Worm (Caenorhabditis elegans) whole organism, L4 larva: ENCODE measurements around the gene VF13D12L.3.

Source experiments
- F10B5.3 ChIP-seq: sonication (generic microtip); optimal IDR thresholded peaks from 2 replicates; lab custom pipeline; 2016; ENCODE audit warnings: mild to moderate bottlenecking, missing genetic modification characterization, missing compliant biosample characterization
- R02D3.7 ChIP-seq: fragments of 150-350 bp; sonication (generic microtip); optimal IDR thresholded peaks from 3 replicates; lab custom pipeline; 2014; ENCODE audit warnings: missing biosample characterization, missing genetic modification characterization
- T26A8.4 ChIP-seq: fragments of 200-800 bp; sonication (Bioruptor generic); IDR thresholded peaks from 2 replicates; pipeline ENCODE4 v1.3.6; 2022; ENCODE audit warnings: missing genetic modification characterization, missing compliant biosample characterization
- aly-2 ChIP-seq: sonication (generic microtip); optimal IDR thresholded peaks from 2 replicates; lab custom pipeline; 2018; ENCODE audit warnings: missing biosample characterization, missing genetic modification characterization
- ama-1 ChIP-seq: fragments of 150-350 bp; optimal IDR thresholded peaks from 2 replicates; lab custom pipeline; 2014; ENCODE audit warnings: inconsistent platforms, mixed read lengths
- attf-4 ChIP-seq: sonication (generic microtip); optimal IDR thresholded peaks from 3 replicates; lab custom pipeline; 2017; ENCODE audit warnings: missing biosample characterization, missing genetic modification characterization
- ceh-82 ChIP-seq: sonication (generic microtip); optimal IDR thresholded peaks from 2 replicates; lab custom pipeline; 2017; ENCODE audit warnings: missing biosample characterization, missing genetic modification characterization
- ctbp-1 ChIP-seq: fragments of 200-800 bp; sonication (Bioruptor generic); IDR thresholded peaks from 2 replicates; pipeline ENCODE4 v1.3.6; 2022; ENCODE audit warnings: missing genetic modification reagents, missing genetic modification characterization, missing compliant biosample characterization
- daf-12 ChIP-seq: fragments of 150-350 bp; optimal IDR thresholded peaks from 2 replicates; lab custom pipeline; 2014; ENCODE audit warnings: missing biosample characterization, missing genetic modification reagents, missing genetic modification characterization
- daf-16 ChIP-seq, 3 experiments: sonication (generic microtip); optimal IDR thresholded peaks; 2 replicates each; lab custom pipeline; 2016 to 2017; ENCODE audit warnings: missing genetic modification characterization in 3 of 3, missing genetic modification reagents in 3 of 3, mild to moderate bottlenecking in 2 of 3, missing compliant biosample characterization in 2 of 3, missing biosample characterization in 1 of 3, moderate library complexity in 1 of 3
- daf-8 ChIP-seq: fragments of 200-800 bp; sonication (Bioruptor generic); IDR thresholded peaks from 2 replicates; pipeline ENCODE4 v1.3.6; 2022; ENCODE audit warnings: missing genetic modification characterization, missing compliant biosample characterization
- dpl-1 ChIP-seq: fragments of 150-350 bp; optimal IDR thresholded peaks from 2 replicates; lab custom pipeline; 2014; ENCODE audit warnings: missing biosample characterization, missing genetic modification reagents, missing genetic modification characterization
- egl-43 ChIP-seq: fragments of 200-800 bp; sonication (Bioruptor generic); IDR thresholded peaks from 2 replicates; pipeline ENCODE4 v1.3.6; 2022; ENCODE audit warnings: missing genetic modification reagents, missing genetic modification characterization, missing compliant biosample characterization
- fkh-10 ChIP-seq: fragments of 150-350 bp; optimal IDR thresholded peaks from 2 replicates; lab custom pipeline; 2014; ENCODE audit warnings: missing biosample characterization, missing genetic modification reagents, missing genetic modification characterization
- gei-8 ChIP-seq: fragments of 200-800 bp; sonication (Bioruptor generic); optimal IDR thresholded peaks from 2 replicates; lab custom pipeline; 2018; ENCODE audit warnings: mild to moderate bottlenecking, missing genetic modification characterization, missing compliant biosample characterization
- hlh-11 ChIP-seq: fragments of 200-800 bp; sonication (Bioruptor generic); optimal IDR thresholded peaks from 2 replicates; lab custom pipeline; 2018; ENCODE audit warnings: mild to moderate bottlenecking, missing genetic modification characterization, missing compliant biosample characterization
- hlh-30 ChIP-seq: sonication (generic microtip); optimal IDR thresholded peaks from 2 replicates; lab custom pipeline; 2017; ENCODE audit warnings: antibody characterized with exemption, mild to moderate bottlenecking, missing genetic modification characterization, missing compliant biosample characterization; ENCODE audit not compliant: insufficient read depth
- hmg-1.1 ChIP-seq: fragments of 200-800 bp; sonication (Bioruptor generic); IDR thresholded peaks from 2 replicates; pipeline ENCODE4 v1.3.6; 2022; ENCODE audit warnings: missing genetic modification reagents, missing genetic modification characterization, missing compliant biosample characterization
- lin-1 ChIP-seq: fragments of 200-800 bp; sonication (Bioruptor generic); IDR thresholded peaks from 2 replicates; pipeline ENCODE4 v1.3.6; 2022; ENCODE audit warnings: missing genetic modification reagents, missing genetic modification characterization, missing compliant biosample characterization
- lin-13 ChIP-seq: fragments of 150-350 bp; optimal IDR thresholded peaks from 2 replicates; lab custom pipeline; 2014; ENCODE audit warnings: missing biosample characterization, missing genetic modification reagents, missing genetic modification characterization
- lin-15B ChIP-seq: fragments of 150-350 bp; sonication (generic microtip); optimal IDR thresholded peaks from 3 replicates; lab custom pipeline; 2014; ENCODE audit warnings: missing biosample characterization, missing genetic modification characterization
- lin-29 ChIP-seq: fragments of 200-800 bp; sonication (Bioruptor generic); IDR thresholded peaks from 2 replicates; pipeline ENCODE4 v1.3.6; 2022; ENCODE audit warnings: missing genetic modification reagents, missing genetic modification characterization, missing compliant biosample characterization
- lin-38 ChIP-seq: fragments of 200-800 bp; sonication (Bioruptor generic); IDR thresholded peaks from 2 replicates; pipeline ENCODE4 v1.3.6; 2022; ENCODE audit warnings: missing genetic modification reagents, missing genetic modification characterization, missing compliant biosample characterization
- lin-39 ChIP-seq: fragments of 150-350 bp; optimal IDR thresholded peaks from 2 replicates; lab custom pipeline; 2014; ENCODE audit warnings: missing biosample characterization, missing genetic modification reagents, missing genetic modification characterization
- lir-3 ChIP-seq: sonication (generic microtip); optimal IDR thresholded peaks from 2 replicates; lab custom pipeline; 2016; ENCODE audit warnings: mild to moderate bottlenecking, missing genetic modification characterization, missing compliant biosample characterization
- lsy-2 ChIP-seq, 2 experiments: fragments of 150-350 bp in 1 of 2; sonication (generic microtip) in 1 of 2; optimal IDR thresholded peaks; 2 replicates each; lab custom pipeline; 2014 to 2017; ENCODE audit warnings: missing biosample characterization in 2 of 2, missing genetic modification characterization in 2 of 2
- madf-5 ChIP-seq, 2 experiments: fragments of 200-800 bp; sonication (Bioruptor generic); IDR thresholded peaks; 2 replicates each; pipeline ENCODE4 v1.3.6; 2022; ENCODE audit warnings: missing compliant biosample characterization in 2 of 2, missing genetic modification characterization in 2 of 2
- mep-1 ChIP-seq: fragments of 150-350 bp; sonication (generic microtip); optimal IDR thresholded peaks from 3 replicates; lab custom pipeline; 2014; ENCODE audit warnings: missing biosample characterization, missing genetic modification characterization
- mes-2 ChIP-seq: sonication (generic microtip); optimal IDR thresholded peaks from 2 replicates; lab custom pipeline; 2016; ENCODE audit warnings: missing genotype, mild to moderate bottlenecking, missing genetic modification characterization, missing compliant biosample characterization; ENCODE audit not compliant: poor library complexity, severe bottlenecking
- nhr-11 ChIP-seq: fragments of 150-350 bp; optimal IDR thresholded peaks from 2 replicates; lab custom pipeline; 2014; ENCODE audit warnings: missing biosample characterization, missing genetic modification characterization
- nhr-111 ChIP-seq: fragments of 200-800 bp; sonication (Bioruptor generic); optimal IDR thresholded peaks from 2 replicates; lab custom pipeline; 2018; ENCODE audit warnings: mild to moderate bottlenecking, missing genetic modification characterization, missing compliant biosample characterization
- nhr-237 ChIP-seq: sonication (generic microtip); optimal IDR thresholded peaks from 2 replicates; lab custom pipeline; 2017; ENCODE audit warnings: missing biosample characterization, missing genetic modification characterization
- nhr-25 ChIP-seq: sonication (generic microtip); optimal IDR thresholded peaks from 2 replicates; lab custom pipeline; 2017; ENCODE audit warnings: missing genetic modification characterization, mild to moderate bottlenecking, missing compliant biosample characterization, antibody characterized with exemption, moderate library complexity, borderline replicate concordance; ENCODE audit not compliant: insufficient read depth
- nhr-28 ChIP-seq: fragments of 150-350 bp; optimal IDR thresholded peaks from 2 replicates; lab custom pipeline; 2014; ENCODE audit warnings: missing biosample characterization, missing genetic modification characterization
- nhr-41 ChIP-seq: fragments of 200-800 bp; sonication (Bioruptor generic); IDR thresholded peaks from 2 replicates; pipeline ENCODE4 v1.3.6; 2022; ENCODE audit warnings: missing genetic modification reagents, missing genetic modification characterization, missing compliant biosample characterization
- nhr-48 ChIP-seq: sonication (generic microtip); optimal IDR thresholded peaks from 2 replicates; lab custom pipeline; 2016; ENCODE audit warnings: mild to moderate bottlenecking, missing genetic modification characterization, missing compliant biosample characterization
- nhr-6 ChIP-seq: fragments of 150-350 bp; optimal IDR thresholded peaks from 2 replicates; lab custom pipeline; 2014; ENCODE audit warnings: missing biosample characterization, missing genetic modification characterization
- rbr-2 ChIP-seq: sonication (generic microtip); optimal IDR thresholded peaks from 2 replicates; lab custom pipeline; 2016; ENCODE audit warnings: missing genotype, missing genetic modification characterization, missing compliant biosample characterization
- set-16 ChIP-seq: fragments of 200-800 bp; sonication (Bioruptor generic); IDR thresholded peaks from 2 replicates; pipeline ENCODE4 v1.3.6; 2022; ENCODE audit warnings: missing genetic modification reagents, missing genetic modification characterization, missing compliant biosample characterization
- unc-130 ChIP-seq: sonication (generic microtip); optimal IDR thresholded peaks from 2 replicates; lab custom pipeline; 2016; ENCODE audit warnings: missing genetic modification reagents, missing genetic modification characterization, missing compliant biosample characterization
- unc-39 ChIP-seq: sonication (generic microtip); optimal IDR thresholded peaks from 2 replicates; lab custom pipeline; 2017; ENCODE audit warnings: missing biosample characterization, missing genetic modification characterization
- vab-7 ChIP-seq: fragments of 200-800 bp; sonication (Bioruptor generic); IDR thresholded peaks from 2 replicates; pipeline ENCODE4 v1.3.6; 2022; ENCODE audit warnings: missing genetic modification reagents, missing genetic modification characterization, missing compliant biosample characterization
- zfp-2 ChIP-seq: sonication (generic microtip); optimal IDR thresholded peaks from 2 replicates; lab custom pipeline; 2016; ENCODE audit warnings: mild to moderate bottlenecking, missing genetic modification characterization, missing compliant biosample characterization
- zfp-3 ChIP-seq: fragments of 200-800 bp; sonication (Bioruptor generic); conservative IDR thresholded peaks from 2 replicates; pipeline ENCODE4 v1.3.6; 2022; ENCODE audit warnings: missing genetic modification reagents, missing genetic modification characterization, missing compliant biosample characterization
- zip-2 ChIP-seq: fragments of 150-350 bp; optimal IDR thresholded peaks from 2 replicates; lab custom pipeline; 2014; ENCODE audit warnings: missing biosample characterization, missing genetic modification characterization

VF13D12L.3 gene

DNA sequence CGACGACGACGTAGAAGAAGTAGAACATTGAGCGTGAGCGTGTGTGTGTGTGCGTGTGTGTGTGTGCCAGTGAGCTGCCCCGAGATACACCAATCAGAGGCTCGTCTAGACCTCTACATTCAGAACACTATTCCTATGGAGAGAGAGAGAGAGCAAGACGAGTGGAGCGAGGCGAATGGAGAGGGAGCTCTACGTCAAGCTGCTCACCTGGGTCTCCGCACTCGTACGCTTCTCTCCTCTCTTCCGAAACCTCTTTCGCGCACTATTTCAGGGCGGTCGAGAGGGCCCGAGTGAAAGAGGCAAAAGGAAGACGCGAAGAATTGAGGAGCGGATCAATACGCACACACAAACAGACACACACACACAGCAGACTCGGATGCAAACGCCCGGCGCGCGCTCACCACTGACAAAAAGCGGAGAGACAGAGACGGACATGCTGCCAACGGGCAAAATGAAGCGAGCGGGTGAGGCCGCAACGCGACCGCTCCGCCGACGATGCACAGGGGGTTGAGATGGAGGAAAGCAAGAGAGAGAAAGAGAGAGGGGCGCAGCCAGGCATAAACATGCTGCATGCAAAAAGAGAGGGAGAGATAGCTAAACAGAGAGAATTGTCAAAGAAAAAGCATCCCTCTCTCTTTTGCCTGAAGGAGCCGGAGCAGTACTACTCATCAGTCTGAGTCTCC, 43.8 kb downstream of the VF13D12L.3 start (continued):
- no peak for TF ChIP-seq unc-39 (tag; lab: Kevin White, UChicago)
- peak; percentile 69 for TF ChIP-seq gei-8 (GFP tag; lab: Kevin White, UChicago)
- TF ChIP-seq hmg-1.1 (GFP tag; lab: Robert Waterston, UW): peak; percentile 84
- TF ChIP-seq lir-3 (tag; lab: Kevin White, UChicago): peak; percentile 58
- no peak for TF ChIP-seq zfp-3
- TF ChIP-seq lin-15B: peak; percentile 6
- peak; percentile 8 for TF ChIP-seq attf-4 (tag; lab: Kevin White, UChicago)
- TF ChIP-seq lsy-2 (tag; optimal IDR thresholded peaks at IDR 0.05; lab: Kevin White, UChicago): peak; percentile 66 to 67
- TF ChIP-seq unc-130: no peak
- TF ChIP-seq nhr-237 (tag; lab: Kevin White, UChicago): no peak
- TF ChIP-seq nhr-28 (tag; lab: Kevin White, UChicago): peak; percentile 33
- peak; percentile 55; the same call in 1 of the 2 replicates for TF ChIP-seq nhr-41 (GFP tag; lab: Robert Waterston, UW)
- no peak for TF ChIP-seq aly-2
- peak; percentile 43 for TF ChIP-seq dpl-1
- TF ChIP-seq madf-5 (GFP tag; IDR thresholded peaks at IDR 0.05; lab: Robert Waterston, UW): no peak
- peak in 1 of 2 experiments; percentile 76 for TF ChIP-seq daf-16 (GFP tag; optimal IDR thresholded peaks at IDR 0.05; lab: Kevin White, UChicago)
- TF ChIP-seq daf-16 (tag; optimal IDR thresholded peaks at IDR 0.05; lab: Kevin White, UChicago): peak; percentile 58
- peak; percentile 51 for TF ChIP-seq lin-13 (GFP tag; lab: Kevin White, UChicago)
- TF ChIP-seq egl-43: peak; percentile 86
- TF ChIP-seq lin-38 (GFP tag; lab: Robert Waterston, UW): peak; percentile 61
- peak; percentile 55 for TF ChIP-seq zip-2 (tag; lab: Kevin White, UChicago)
- no peak for TF ChIP-seq ama-1 (lab: Kevin White, UChicago)
- peak; percentile 78 for TF ChIP-seq nhr-48 (tag; lab: Kevin White, UChicago)
- TF ChIP-seq nhr-6 (tag; lab: Kevin White, UChicago): peak; percentile 68
- no peak for TF ChIP-seq daf-8 (GFP tag; lab: Robert Waterston, UW)
- TF ChIP-seq R02D3.7 (tag; lab: Kevin White, UChicago): no peak
- peak; percentile 40 for TF ChIP-seq nhr-111
- TF ChIP-seq mes-2 (tag; lab: Kevin White, UChicago): peak; percentile 58
- TF ChIP-seq ceh-82 (tag; lab: Kevin White, UChicago): no peak
- TF ChIP-seq hlh-30 (tag; lab: Kevin White, UChicago): peak; percentile 78
- TF ChIP-seq zfp-2 (tag; lab: Kevin White, UChicago): peak; percentile 56
- peak; percentile 10 for TF ChIP-seq nhr-25 (tag; lab: Kevin White, UChicago)
- TF ChIP-seq F10B5.3 (tag; lab: Kevin White, UChicago): peak; percentile 67
- no peak for TF ChIP-seq daf-12 (tag; lab: Kevin White, UChicago)
- TF ChIP-seq lin-39 (tag; lab: Kevin White, UChicago): no peak
- TF ChIP-seq T26A8.4 (GFP tag; lab: Robert Waterston, UW): peak; percentile 71

ce11 chrII:11751615-11752174, 45.9 kb downstream of the VF13D12L.3 start:
- TF ChIP-seq ama-1 (lab: Kevin White, UChicago) (no peak), ctbp-1 (GFP tag; lab: Robert Waterston, UW) (0 out of 2 replicates have a peak, but pooled peaks have one; percentile 12), nhr-11 (tag; lab: Kevin White, UChicago) (no peak), fkh-10 (peak; percentile 46), mes-2 (tag; lab: Kevin White, UChicago) (peak; percentile 38), lsy-2 (tag; optimal IDR thresholded peaks at IDR 0.05; lab: Kevin White, UChicago) (peak; percentile 53 to 61), nhr-237 (tag; lab: Kevin White, UChicago) (no peak), rbr-2 (peak; percentile 13), hlh-11 (tag; lab: Kevin White, UChicago) (peak; percentile 8), set-16 (GFP tag; lab: Robert Waterston, UW) (peak; percentile 59), lin-29 (GFP tag; lab: Robert Waterston, UW) (no peak), vab-7 (no peak), hmg-1.1 (GFP tag; lab: Robert Waterston, UW) (0 out of 2 replicates have a peak, but pooled peaks have one; percentile 48), mep-1 (tag; lab: Kevin White, UChicago) (peak; percentile 64), lin-1 (GFP tag; lab: Robert Waterston, UW) (no peak)
